Worm (Caenorhabditis elegans) whole organism, late embryonic: Measurements from ENCODE around the gene M04B2.6.

Experiments used
- C08G9.2 ChIP-seq: sonication (generic microtip); optimal IDR thresholded peaks from 2 replicates; lab custom pipeline; 2016; ENCODE audit warnings: mild to moderate bottlenecking, missing genetic modification characterization, moderate library complexity, missing compliant biosample characterization
- C38D4.7 ChIP-seq: fragments of 200-800 bp; sonication (Bioruptor generic); optimal IDR thresholded peaks from 2 replicates; lab custom pipeline; 2018; ENCODE audit warnings: mild to moderate bottlenecking, missing genetic modification characterization, moderate library complexity, missing compliant biosample characterization
- F13H6.1 ChIP-seq: sonication (generic microtip); optimal IDR thresholded peaks from 2 replicates; lab custom pipeline; 2016; ENCODE audit warnings: missing genetic modification characterization, missing compliant biosample characterization
- K09A11.1 ChIP-seq: sonication (generic microtip); optimal IDR thresholded peaks from 2 replicates; lab custom pipeline; 2017; ENCODE audit warnings: antibody characterized with exemption, mild to moderate bottlenecking, missing genetic modification characterization, missing compliant biosample characterization; ENCODE audit not compliant: insufficient read depth
- T23F11.4 ChIP-seq: fragments of 200-800 bp; sonication (Bioruptor generic); optimal IDR thresholded peaks from 2 replicates; lab custom pipeline; 2018; ENCODE audit warnings: mild to moderate bottlenecking, missing genetic modification characterization, missing compliant biosample characterization
- ahr-1 ChIP-seq: sonication (generic microtip); optimal IDR thresholded peaks from 2 replicates; lab custom pipeline; 2016; ENCODE audit warnings: missing genetic modification characterization, missing compliant biosample characterization
- ceh-14 ChIP-seq: sonication (generic microtip); optimal IDR thresholded peaks from 2 replicates; lab custom pipeline; 2016; ENCODE audit warnings: missing genotype, missing genetic modification characterization, missing compliant biosample characterization
- ceh-18 ChIP-seq: sonication (generic microtip); optimal IDR thresholded peaks from 2 replicates; lab custom pipeline; 2016; ENCODE audit warnings: missing genetic modification characterization, missing compliant biosample characterization
- ceh-19 ChIP-seq: fragments of 200-800 bp; sonication (Bioruptor generic); optimal IDR thresholded peaks from 2 replicates; lab custom pipeline; 2018; ENCODE audit warnings: mild to moderate bottlenecking, missing genetic modification characterization, missing compliant biosample characterization
- ceh-22 ChIP-seq: sonication (generic microtip); optimal IDR thresholded peaks from 2 replicates; lab custom pipeline; 2017; ENCODE audit warnings: missing biosample characterization, missing genetic modification characterization
- ceh-24 ChIP-seq: sonication (generic microtip); optimal IDR thresholded peaks from 2 replicates; lab custom pipeline; 2016; ENCODE audit warnings: mild to moderate bottlenecking, missing genetic modification characterization, missing compliant biosample characterization
- ceh-30 ChIP-seq: fragments of 150-350 bp; optimal IDR thresholded peaks from 2 replicates; lab custom pipeline; 2014; ENCODE audit warnings: missing biosample characterization, missing genetic modification characterization
- ceh-31 ChIP-seq: sonication (generic microtip); optimal IDR thresholded peaks from 2 replicates; lab custom pipeline; 2016; ENCODE audit warnings: missing genetic modification characterization, missing compliant biosample characterization
- ceh-34 ChIP-seq: sonication (generic microtip); optimal IDR thresholded peaks from 2 replicates; lab custom pipeline; 2016; ENCODE audit warnings: mild to moderate bottlenecking, missing genetic modification characterization, missing compliant biosample characterization
- ceh-6 ChIP-seq: fragments of 200-800 bp; sonication (Bioruptor generic); optimal IDR thresholded peaks from 2 replicates; lab custom pipeline; 2018; ENCODE audit warnings: mild to moderate bottlenecking, missing genetic modification characterization, missing compliant biosample characterization
- ceh-9 ChIP-seq: sonication (generic microtip); optimal IDR thresholded peaks from 2 replicates; lab custom pipeline; 2016; ENCODE audit warnings: mild to moderate bottlenecking, missing genetic modification characterization, inconsistent platforms, missing compliant biosample characterization
- che-1 ChIP-seq: sonication (generic microtip); optimal IDR thresholded peaks from 2 replicates; lab custom pipeline; 2016; ENCODE audit warnings: mild to moderate bottlenecking, missing genetic modification characterization, missing compliant biosample characterization
- dmd-4 ChIP-seq: sonication (generic microtip); optimal IDR thresholded peaks from 2 replicates; lab custom pipeline; 2016; ENCODE audit warnings: borderline replicate concordance, missing genetic modification characterization, missing compliant biosample characterization
- elt-2 ChIP-seq: sonication (generic microtip); optimal IDR thresholded peaks from 2 replicates; lab custom pipeline; 2016; ENCODE audit warnings: missing genetic modification reagents, missing genetic modification characterization, missing compliant biosample characterization
- elt-4 ChIP-seq: sonication (generic microtip); optimal IDR thresholded peaks from 2 replicates; lab custom pipeline; 2016; ENCODE audit warnings: missing genetic modification characterization, missing compliant biosample characterization
- ets-4 ChIP-seq: sonication (generic microtip); optimal IDR thresholded peaks from 2 replicates; lab custom pipeline; 2016; ENCODE audit warnings: missing genetic modification characterization, missing compliant biosample characterization
- eyg-1 ChIP-seq: sonication (generic microtip); optimal IDR thresholded peaks from 2 replicates; lab custom pipeline; 2016; ENCODE audit warnings: missing genotype, missing genetic modification characterization, missing compliant biosample characterization
- fax-1 ChIP-seq: sonication (generic microtip); optimal IDR thresholded peaks from 2 replicates; lab custom pipeline; 2016; ENCODE audit warnings: missing genotype, missing genetic modification characterization, missing compliant biosample characterization
- fkh-6 ChIP-seq: sonication (generic microtip); optimal IDR thresholded peaks from 2 replicates; lab custom pipeline; 2016; ENCODE audit warnings: missing genetic modification characterization, missing compliant biosample characterization
- hlh-15 ChIP-seq: sonication (generic microtip); optimal IDR thresholded peaks from 2 replicates; lab custom pipeline; 2016; ENCODE audit warnings: missing genetic modification characterization, missing compliant biosample characterization
- hlh-30 ChIP-seq: sonication (generic microtip); optimal IDR thresholded peaks from 2 replicates; lab custom pipeline; 2017; ENCODE audit warnings: antibody characterized with exemption, missing genetic modification characterization, missing compliant biosample characterization; ENCODE audit not compliant: insufficient read depth
- lim-6 ChIP-seq: sonication (generic microtip); optimal IDR thresholded peaks from 2 replicates; lab custom pipeline; 2016; ENCODE audit warnings: missing genetic modification characterization, missing compliant biosample characterization
- madf-2 ChIP-seq: sonication (generic microtip); optimal IDR thresholded peaks from 2 replicates; lab custom pipeline; 2017; ENCODE audit warnings: missing genetic modification characterization, missing compliant biosample characterization
- mec-3 ChIP-seq: sonication (generic microtip); optimal IDR thresholded peaks from 2 replicates; lab custom pipeline; 2016; ENCODE audit warnings: borderline replicate concordance, missing genetic modification characterization, missing compliant biosample characterization
- nfya-1 ChIP-seq: sonication (generic microtip); optimal IDR thresholded peaks from 2 replicates; lab custom pipeline; 2017; ENCODE audit warnings: missing genetic modification characterization, mild to moderate bottlenecking, missing compliant biosample characterization, antibody characterized with exemption, moderate library complexity
- npax-4 ChIP-seq: sonication (generic microtip); optimal IDR thresholded peaks from 2 replicates; lab custom pipeline; 2016; ENCODE audit warnings: missing genetic modification characterization, missing compliant biosample characterization
- pag-3 ChIP-seq: sonication (generic microtip); optimal IDR thresholded peaks from 2 replicates; lab custom pipeline; 2016; ENCODE audit warnings: missing compliant biosample characterization, missing genetic modification characterization, borderline replicate concordance
- pax-1 ChIP-seq: fragments of 150-350 bp; optimal IDR thresholded peaks from 2 replicates; lab custom pipeline; 2014; ENCODE audit warnings: missing biosample characterization, missing genetic modification characterization
- pqm-1 ChIP-seq: sonication (generic microtip); optimal IDR thresholded peaks from 2 replicates; lab custom pipeline; 2016; ENCODE audit warnings: missing genetic modification characterization, missing compliant biosample characterization
- ref-2 ChIP-seq: sonication (generic microtip); optimal IDR thresholded peaks from 2 replicates; lab custom pipeline; 2016; ENCODE audit warnings: missing genetic modification characterization, missing compliant biosample characterization
- rnt-1 ChIP-seq: sonication (generic microtip); optimal IDR thresholded peaks from 2 replicates; lab custom pipeline; 2016; ENCODE audit warnings: missing genetic modification characterization, missing compliant biosample characterization
- sdc-2 ChIP-seq: sonication (generic microtip); optimal IDR thresholded peaks from 2 replicates; lab custom pipeline; 2016; ENCODE audit warnings: missing genotype, missing genetic modification characterization, missing compliant biosample characterization
- sox-4 ChIP-seq: sonication (generic microtip); optimal IDR thresholded peaks from 2 replicates; lab custom pipeline; 2017; ENCODE audit warnings: mild to moderate bottlenecking, missing genetic modification characterization, inconsistent platforms, missing compliant biosample characterization
- tbx-2 ChIP-seq: sonication (generic microtip); optimal IDR thresholded peaks from 2 replicates; lab custom pipeline; 2016; ENCODE audit warnings: missing genetic modification characterization, missing compliant biosample characterization
- tbx-7 ChIP-seq: sonication (generic microtip); optimal IDR thresholded peaks from 2 replicates; lab custom pipeline; 2016; ENCODE audit warnings: missing genotype, missing genetic modification characterization, missing compliant biosample characterization
- ttx-3 ChIP-seq: sonication (generic microtip); optimal IDR thresholded peaks from 2 replicates; lab custom pipeline; 2016; ENCODE audit warnings: missing genetic modification reagents, missing genetic modification characterization, missing compliant biosample characterization
- unc-3 ChIP-seq, 2 experiments: fragments of 200-800 bp in 1 of 2; sonication (Bioruptor generic) in 1 of 2; sonication (generic microtip) in 1 of 2; conservative IDR thresholded peaks in 1 of 2; optimal IDR thresholded peaks in 1 of 2; 2 replicates each; pipeline versions ENCODE4 v1.3.6 to Lab custom; 2016 to 2022; ENCODE audit warnings: missing compliant biosample characterization in 2 of 2, missing genetic modification characterization in 2 of 2, missing genetic modification reagents in 1 of 2
- unc-42 ChIP-seq: sonication (generic microtip); optimal IDR thresholded peaks from 2 replicates; lab custom pipeline; 2016; ENCODE audit warnings: missing genotype, missing genetic modification characterization, missing compliant biosample characterization
- unc-55 ChIP-seq: sonication (generic microtip); optimal IDR thresholded peaks from 2 replicates; lab custom pipeline; 2017; ENCODE audit warnings: missing biosample characterization, missing genetic modification reagents, missing genetic modification characterization
- ztf-16 ChIP-seq: sonication (generic microtip); optimal IDR thresholded peaks from 2 replicates; lab custom pipeline; 2017; ENCODE audit warnings: missing genetic modification characterization, missing compliant biosample characterization

M04B2.6 gene

DNA sequence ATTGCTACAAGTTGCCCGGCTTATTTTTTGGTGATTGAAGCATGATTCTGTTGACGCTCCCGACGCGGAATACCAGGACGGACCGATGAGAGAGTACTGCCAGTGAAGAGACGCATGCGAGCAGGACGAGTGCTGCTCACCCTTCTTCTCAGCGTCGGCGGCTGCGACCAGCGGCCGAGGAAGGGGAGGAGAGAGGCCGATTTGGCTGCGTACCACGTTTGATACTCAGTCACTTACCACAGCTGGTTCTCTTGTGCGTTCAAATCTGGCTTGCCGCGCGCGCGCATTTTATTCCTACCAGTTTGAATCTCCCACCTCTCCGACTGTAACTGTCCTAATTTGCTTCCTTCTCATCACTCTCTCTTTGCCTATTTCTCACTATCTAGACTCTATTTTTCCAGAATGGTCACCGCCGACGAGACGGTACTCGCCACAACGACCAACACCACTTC is 13.7 kb upstream of the M04B2.6 start, which contains the start of gene mep-1:
Gene mep-1 (plus strand): TSS at position 402 of the 452 bp plus-strand sequence.
- TF ChIP-seq unc-3 (GFP tag; conservative IDR thresholded peaks at IDR 0.05; lab: Robert Waterston, UW) = no peak
- TF ChIP-seq unc-3 (tag; optimal IDR thresholded peaks at IDR 0.05; lab: Kevin White, UChicago) = no peak
- TF ChIP-seq ztf-16 = peak; percentile 2
- peak; percentile 72 for TF ChIP-seq madf-2 (tag; lab: Kevin White, UChicago)
- TF ChIP-seq hlh-30 (tag; lab: Kevin White, UChicago) = peak; percentile 31
- TF ChIP-seq hlh-15 (tag; lab: Kevin White, UChicago) = no peak
- TF ChIP-seq eyg-1 (tag; lab: Kevin White, UChicago) = peak; percentile 61
- peak; percentile 61 for TF ChIP-seq rnt-1
- no peak for TF ChIP-seq ceh-9 (tag; lab: Kevin White, UChicago)
- TF ChIP-seq C38D4.7 (GFP tag; lab: Kevin White, UChicago) = no peak
- TF ChIP-seq ceh-19 (GFP tag; lab: Kevin White, UChicago) = no peak
- TF ChIP-seq pax-1 (tag; lab: Kevin White, UChicago) = no peak
- no peak for TF ChIP-seq sox-4 (tag; lab: Kevin White, UChicago)
- no peak for TF ChIP-seq ahr-1 (tag; lab: Kevin White, UChicago)
- TF ChIP-seq tbx-7 (tag; lab: Kevin White, UChicago) = no peak
- peak; percentile 9 for TF ChIP-seq ref-2 (tag; lab: Kevin White, UChicago)
- TF ChIP-seq lim-6 (tag; lab: Kevin White, UChicago) = no peak
- peak; percentile 69 for TF ChIP-seq tbx-2 (tag; lab: Kevin White, UChicago)
- no peak for TF ChIP-seq pag-3 (tag; lab: Kevin White, UChicago)
- no peak for TF ChIP-seq ceh-22 (tag; lab: Kevin White, UChicago)
- no peak for TF ChIP-seq K09A11.1 (tag; lab: Kevin White, UChicago)
- TF ChIP-seq ets-4 (tag; lab: Kevin White, UChicago) = no peak
- no peak for TF ChIP-seq elt-2 (tag; lab: Kevin White, UChicago)
- peak; percentile 65 for TF ChIP-seq ceh-31 (tag; lab: Kevin White, UChicago)
- TF ChIP-seq unc-42 (tag; lab: Kevin White, UChicago) = peak; percentile 43
- peak; percentile 5 for TF ChIP-seq unc-55 (GFP tag; lab: Kevin White, UChicago)
- no peak for TF ChIP-seq ttx-3 (tag; lab: Kevin White, UChicago)
- peak; percentile 17 for TF ChIP-seq C08G9.2
- no peak for TF ChIP-seq ceh-30 (tag; lab: Kevin White, UChicago)
- TF ChIP-seq fkh-6 (tag; lab: Kevin White, UChicago) = no peak
- TF ChIP-seq ceh-6 (GFP tag; lab: Kevin White, UChicago) = peak; percentile 5
- TF ChIP-seq elt-4 (tag; lab: Kevin White, UChicago) = no peak
- TF ChIP-seq sdc-2 (tag; lab: Kevin White, UChicago) = no peak
- TF ChIP-seq T23F11.4 (GFP tag; lab: Kevin White, UChicago) = no peak
- TF ChIP-seq ceh-24 = no peak
- TF ChIP-seq ceh-18 (tag; lab: Kevin White, UChicago) = peak; percentile 43
- TF ChIP-seq F13H6.1 (tag; lab: Kevin White, UChicago) = no peak
- peak; percentile 52 for TF ChIP-seq nfya-1 (tag; lab: Kevin White, UChicago)
- no peak for TF ChIP-seq pqm-1 (tag; lab: Kevin White, UChicago)
- peak; percentile 55 for TF ChIP-seq dmd-4 (tag; lab: Kevin White, UChicago)
- no peak for TF ChIP-seq mec-3 (tag; lab: Kevin White, UChicago)
- TF ChIP-seq ceh-34 = peak; percentile 62
- no peak for TF ChIP-seq ceh-14 (tag; lab: Kevin White, UChicago)
- TF ChIP-seq che-1 (tag; lab: Kevin White, UChicago) = no peak
- no peak for TF ChIP-seq fax-1
- TF ChIP-seq npax-4 (tag; lab: Kevin White, UChicago) = no peak
